Worm (Caenorhabditis elegans): ENCODE results near the gene K02F3.9.

The K02F3.9 gene

DNA sequence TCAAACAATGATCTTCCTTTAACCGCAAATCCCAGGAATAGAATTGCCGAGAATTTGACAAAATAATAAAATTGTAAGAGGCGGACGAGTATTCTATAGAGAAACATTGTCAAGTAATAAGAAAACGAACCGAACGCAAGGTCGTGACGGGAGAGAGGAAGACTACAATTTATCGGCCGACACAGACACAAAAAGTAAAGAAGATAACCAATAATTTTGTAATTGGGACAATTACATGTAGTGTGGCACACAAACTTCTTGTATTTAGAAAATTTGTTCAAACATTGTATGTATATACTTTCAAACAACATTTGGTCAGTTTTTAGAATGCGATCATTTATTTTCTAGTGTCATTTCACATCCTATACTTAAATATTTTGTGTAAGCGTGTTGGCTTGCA lies 9.2 kb downstream of the K02F3.9 start, which contains the start of gene ceeh-1:
Gene ceeh-1, minus strand, starts transcription at position 317 of the 400 bp plus-strand sequence.
- TF ChIP-seq drap-1 (GFP tag; optimal IDR thresholded peaks at IDR 0.05) (no peak), unc-39 (tag; optimal IDR thresholded peaks at IDR 0.05) (no peak), lsy-2 (tag; optimal IDR thresholded peaks at IDR 0.05) (no peak), ceh-83 (GFP tag; optimal IDR thresholded peaks at IDR 0.05) (no peak), ztf-11 (tag; optimal IDR thresholded peaks at IDR 0.05) (no peak), flh-1 (GFP tag; optimal IDR thresholded peaks at IDR 0.05) (no peak)

DNA sequence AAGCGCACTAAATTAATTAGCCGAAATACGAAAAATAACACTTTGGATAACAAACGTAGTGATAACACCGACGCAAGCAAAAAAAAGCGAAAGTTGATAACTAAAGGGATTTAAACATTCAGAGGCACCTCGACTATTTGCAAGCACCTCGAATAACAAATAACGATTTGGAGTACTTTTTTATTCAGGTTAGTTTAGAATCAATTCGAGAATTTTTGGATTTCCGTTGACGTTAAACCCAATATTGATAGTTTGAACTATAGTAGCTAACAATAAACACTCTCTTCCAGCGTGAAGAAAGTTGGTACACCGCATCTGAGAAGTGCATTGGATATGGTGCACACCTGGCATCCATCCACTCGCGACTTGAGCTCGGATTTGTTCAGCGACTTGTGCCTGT lies 15.9 kb downstream of the K02F3.9 start:
- no peak for TF ChIP-seq lsy-2 (tag; optimal IDR thresholded peaks at IDR 0.05)
- TF ChIP-seq nhr-237 (tag; optimal IDR thresholded peaks at IDR 0.05), result no peak
- no peak for TF ChIP-seq mls-2 (tag; optimal IDR thresholded peaks at IDR 0.05)
- TF ChIP-seq ztf-11 (tag; optimal IDR thresholded peaks at IDR 0.05), result no peak
- TF ChIP-seq blmp-1 (tag; optimal IDR thresholded peaks at IDR 0.05), result no peak
- no peak for TF ChIP-seq ceh-43 (GFP tag; optimal IDR thresholded peaks at IDR 0.05)
- TF ChIP-seq unc-62 (GFP tag; optimal IDR thresholded peaks at IDR 0.05), result no peak
- TF ChIP-seq snpc-4 (tag; optimal IDR thresholded peaks at IDR 0.05), result no peak

DNA sequence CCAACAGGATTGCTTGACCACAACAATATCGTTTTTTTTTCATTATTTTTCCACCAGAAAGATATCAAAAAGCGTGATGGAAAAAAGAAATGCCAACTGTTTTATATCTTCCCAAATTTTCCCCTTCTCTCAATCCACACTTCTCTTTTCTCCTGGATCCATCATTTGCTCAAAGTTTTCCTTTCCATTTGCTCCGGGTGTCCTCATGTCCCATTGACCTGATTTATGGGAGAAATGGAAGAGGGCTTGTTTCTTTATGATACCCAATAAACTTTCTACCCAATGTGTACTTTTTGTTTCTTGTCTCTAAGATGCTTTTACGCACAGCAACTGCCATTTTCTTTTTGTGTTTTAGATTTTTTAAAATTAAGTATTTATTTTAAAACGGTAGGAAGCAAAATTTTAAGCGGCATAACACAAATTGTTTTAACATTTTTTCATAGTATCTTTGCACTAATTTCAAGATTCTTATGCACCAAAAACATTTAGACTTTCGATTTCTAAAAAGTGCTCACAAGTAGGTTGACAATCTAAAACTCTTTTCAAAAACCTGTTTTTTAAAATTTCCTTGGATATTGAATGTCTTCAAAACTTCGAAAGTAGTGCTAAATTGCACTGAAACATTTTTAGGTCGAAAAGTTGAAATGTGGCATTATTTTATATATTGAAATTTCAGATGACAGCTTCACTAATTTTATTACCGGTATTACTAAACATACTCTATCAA lies 18.5 kb downstream of the K02F3.9 start, which contains the start of gene clec-149:
Gene clec-149, plus strand, starts transcription at position 677 of the 727 bp plus-strand sequence.
- no peak for TF ChIP-seq hlh-1 (tag; optimal IDR thresholded peaks at IDR 0.05)
- no peak for TF ChIP-seq bed-3 (GFP tag; optimal IDR thresholded peaks at IDR 0.05)
- TF ChIP-seq unc-62 (GFP tag; optimal IDR thresholded peaks at IDR 0.05), result peak; percentile 43
- no peak for TF ChIP-seq mab-5 (tag; optimal IDR thresholded peaks at IDR 0.05)
- no peak for TF ChIP-seq nhr-76 (tag; optimal IDR thresholded peaks at IDR 0.05)
- no peak for TF ChIP-seq sptf-1 (tag; optimal IDR thresholded peaks at IDR 0.05)
- TF ChIP-seq nhr-12 (tag; optimal IDR thresholded peaks at IDR 0.05), result no peak

DNA sequence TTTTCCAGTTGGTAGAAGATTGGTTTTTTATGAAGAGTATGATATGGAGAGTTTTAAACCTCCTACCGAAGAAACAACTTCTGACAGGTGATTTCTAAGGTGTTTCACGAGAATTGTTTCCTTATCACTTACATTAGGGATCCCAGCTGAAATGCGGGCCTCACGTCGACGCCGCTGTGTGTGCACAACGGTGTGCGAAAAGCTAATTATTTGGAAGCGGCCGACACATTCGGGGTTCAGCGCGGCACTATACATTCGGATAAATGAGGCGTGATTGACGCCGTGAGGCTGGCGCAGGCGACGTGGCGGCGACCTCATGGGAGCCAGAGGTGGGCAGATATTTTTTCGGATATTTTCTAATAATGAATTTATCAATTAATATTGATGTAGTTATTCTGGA lies 21.9 kb downstream of the K02F3.9 start:
- TF ChIP-seq unc-62 (GFP tag; optimal IDR thresholded peaks at IDR 0.05) (no peak), mep-1 (tag; optimal IDR thresholded peaks at IDR 0.05) (no peak), sem-2 (GFP tag; optimal IDR thresholded peaks at IDR 0.05) (no peak), cnd-1 (tag; optimal IDR thresholded peaks at IDR 0.05) (no peak), bed-3 (GFP tag; optimal IDR thresholded peaks at IDR 0.05) (no peak), hlh-1 (tag; optimal IDR thresholded peaks at IDR 0.05) (no peak), nhr-12 (tag; optimal IDR thresholded peaks at IDR 0.05) (no peak), tbx-8 (GFP tag; optimal IDR thresholded peaks at IDR 0.05) (no peak), ces-1 (GFP tag; optimal IDR thresholded peaks at IDR 0.05) (no peak), ztf-11 (tag; optimal IDR thresholded peaks at IDR 0.05) (no peak), unc-120 (tag; optimal IDR thresholded peaks at IDR 0.05; ENCODE audit: poor library complexity, severe bottlenecking) (no peak), ceh-43 (GFP tag; optimal IDR thresholded peaks at IDR 0.05) (no peak), snpc-4 (tag; optimal IDR thresholded peaks at IDR 0.05) (no peak), flh-1 (GFP tag; optimal IDR thresholded peaks at IDR 0.05) (no peak), mab-5 (tag; optimal IDR thresholded peaks at IDR 0.05) (no peak), zip-8 (tag; optimal IDR thresholded peaks at IDR 0.05) (no peak)

DNA sequence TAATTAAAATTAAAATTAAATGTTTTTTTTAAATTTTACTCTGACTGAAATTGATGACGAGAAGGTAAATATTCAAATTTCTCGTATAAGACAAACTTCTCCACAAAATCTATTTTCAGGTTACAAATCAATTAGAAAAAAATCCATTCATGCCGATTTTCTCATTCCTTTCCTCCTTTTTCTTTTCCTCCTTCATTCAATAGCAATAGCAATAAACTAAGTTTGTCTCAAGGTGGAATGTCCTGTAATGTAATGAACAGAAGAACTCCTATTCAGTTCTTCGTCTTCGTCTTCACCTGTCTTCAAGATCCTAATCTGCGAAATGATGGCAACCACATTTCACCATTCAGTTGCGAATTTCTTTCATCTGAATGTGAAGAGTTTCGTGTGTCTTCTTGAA lies 25.3 kb downstream of the K02F3.9 start, which contains the start of gene dac-1:
Gene dac-1, plus strand, starts transcription at position 301 of the 400 bp plus-strand sequence.
- TF ChIP-seq mab-5 (tag; optimal IDR thresholded peaks at IDR 0.05) (no peak), ztf-11 (tag; optimal IDR thresholded peaks at IDR 0.05) (no peak)

DNA sequence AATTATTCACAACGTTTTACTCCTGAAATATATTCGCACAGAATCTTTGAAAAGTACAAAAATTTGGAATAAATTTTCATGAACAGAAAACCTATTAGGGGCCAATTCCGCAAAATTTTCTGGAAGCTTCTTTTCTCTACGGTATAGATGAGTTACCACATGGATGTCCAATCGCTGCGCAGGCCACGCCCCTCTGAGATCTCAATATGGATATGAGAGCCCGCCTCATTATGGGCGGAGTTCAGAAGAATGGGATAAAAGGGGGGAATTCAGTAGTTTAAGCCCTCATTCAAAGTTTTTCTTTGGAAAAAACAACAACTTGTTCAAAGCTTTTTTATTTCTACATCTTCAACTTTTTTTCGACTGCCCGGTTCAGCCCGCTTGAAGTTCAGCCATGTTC lies 29.6 kb downstream of the K02F3.9 start, which contains the start of gene daf-7:
Gene daf-7, plus strand, starts transcription at position 301 of the 400 bp plus-strand sequence.
- no peak for TF ChIP-seq nhr-76 (tag; optimal IDR thresholded peaks at IDR 0.05)
- no peak for TF ChIP-seq nhr-28 (tag; optimal IDR thresholded peaks at IDR 0.05)
- no peak for TF ChIP-seq blmp-1 (tag; optimal IDR thresholded peaks at IDR 0.05)
- no peak for TF ChIP-seq mls-2 (tag; optimal IDR thresholded peaks at IDR 0.05)
- no peak for TF ChIP-seq ces-1 (GFP tag; optimal IDR thresholded peaks at IDR 0.05)
- no peak for TF ChIP-seq M03D4.4 (tag; optimal IDR thresholded peaks at IDR 0.05)
- TF ChIP-seq zip-8 (tag; optimal IDR thresholded peaks at IDR 0.05), result no peak
- no peak for TF ChIP-seq lsy-2 (tag; optimal IDR thresholded peaks at IDR 0.05)
- TF ChIP-seq lin-32 (GFP tag; optimal IDR thresholded peaks at IDR 0.05), result no peak
- no peak for TF ChIP-seq tbx-8 (GFP tag; optimal IDR thresholded peaks at IDR 0.05)
- TF ChIP-seq snpc-4 (tag; optimal IDR thresholded peaks at IDR 0.05), result no peak
- no peak for TF ChIP-seq ceh-43 (GFP tag; optimal IDR thresholded peaks at IDR 0.05)
- no peak for TF ChIP-seq unc-62 (GFP tag; optimal IDR thresholded peaks at IDR 0.05)
- TF ChIP-seq pha-4 (tag; optimal IDR thresholded peaks at IDR 0.05), result no peak
- no peak for TF ChIP-seq drap-1 (GFP tag; optimal IDR thresholded peaks at IDR 0.05)
- TF ChIP-seq cnd-1 (tag; optimal IDR thresholded peaks at IDR 0.05), result no peak
- TF ChIP-seq elt-3 (tag; optimal IDR thresholded peaks at IDR 0.05), result no peak
- TF ChIP-seq ztf-11 (tag; optimal IDR thresholded peaks at IDR 0.05), result no peak

Data from whole organism, mixed stage, embryonic.